Worm (Caenorhabditis elegans) whole organism, L2 larva: ENCODE data around the gene his-72.

Experiments used
- C34F6.9 ChIP-seq: fragments of 150-350 bp; optimal IDR thresholded peaks from 2 replicates; lab custom pipeline; 2014; ENCODE audit warnings: missing biosample characterization, missing genetic modification characterization
- F13H6.1 ChIP-seq: sonication (generic microtip); optimal IDR thresholded peaks from 2 replicates; lab custom pipeline; 2016; ENCODE audit warnings: missing genetic modification characterization, missing compliant biosample characterization
- R02D3.7 ChIP-seq: fragments of 150-350 bp; optimal IDR thresholded peaks from 2 replicates; lab custom pipeline; 2014; ENCODE audit warnings: missing biosample characterization, missing genetic modification characterization
- Y55F3AM.14 ChIP-seq: fragments of 200-800 bp; sonication (Bioruptor generic); optimal IDR thresholded peaks from 2 replicates; lab custom pipeline; 2018; ENCODE audit warnings: mild to moderate bottlenecking, missing genetic modification characterization, missing compliant biosample characterization
- ZK546.5 ChIP-seq: sonication (generic microtip); optimal IDR thresholded peaks from 2 replicates; lab custom pipeline; 2017; ENCODE audit warnings: missing biosample characterization, missing genetic modification characterization
- alr-1 ChIP-seq: fragments of 150-350 bp; optimal IDR thresholded peaks from 2 replicates; lab custom pipeline; 2014; ENCODE audit warnings: missing biosample characterization, missing genetic modification characterization
- aly-2 ChIP-seq: fragments of 150-350 bp; optimal IDR thresholded peaks from 2 replicates; lab custom pipeline; 2014; ENCODE audit warnings: missing biosample characterization, missing genetic modification characterization
- ama-1 ChIP-seq: fragments of 150-350 bp; optimal IDR thresholded peaks from 2 replicates; lab custom pipeline; 2018; ENCODE audit warnings: inconsistent platforms
- blmp-1 ChIP-seq: sonication (generic microtip); optimal IDR thresholded peaks from 2 replicates; lab custom pipeline; 2017; ENCODE audit warnings: missing genetic modification characterization, mild to moderate bottlenecking, missing compliant biosample characterization, antibody characterized with exemption, moderate library complexity; ENCODE audit not compliant: insufficient read depth
- ceh-16 ChIP-seq: fragments of 150-350 bp; optimal IDR thresholded peaks from 2 replicates; lab custom pipeline; 2014; ENCODE audit warnings: missing biosample characterization, missing genetic modification characterization
- ceh-82 ChIP-seq: fragments of 150-350 bp; optimal IDR thresholded peaks from 2 replicates; lab custom pipeline; 2014; ENCODE audit warnings: missing biosample characterization, missing genetic modification characterization
- crh-2 ChIP-seq: sonication (generic microtip); optimal IDR thresholded peaks from 2 replicates; lab custom pipeline; 2017; ENCODE audit warnings: missing biosample characterization, missing genetic modification characterization
- dmd-4 ChIP-seq: sonication (generic microtip); optimal IDR thresholded peaks from 2 replicates; lab custom pipeline; 2017; ENCODE audit warnings: missing biosample characterization, missing genetic modification characterization
- egl-27 ChIP-seq: sonication (generic microtip); optimal IDR thresholded peaks from 3 replicates; lab custom pipeline; 2017; ENCODE audit warnings: missing biosample characterization, missing genetic modification reagents, missing genetic modification characterization
- elt-1 ChIP-seq: fragments of 150-350 bp; optimal IDR thresholded peaks from 2 replicates; lab custom pipeline; 2014; ENCODE audit warnings: missing biosample characterization, missing genetic modification characterization
- elt-3 ChIP-seq: sonication (generic microtip); optimal IDR thresholded peaks from 2 replicates; lab custom pipeline; 2017; ENCODE audit warnings: missing biosample characterization, missing genetic modification characterization
- fos-1 ChIP-seq: fragments of 150-350 bp; optimal IDR thresholded peaks from 2 replicates; lab custom pipeline; 2014; ENCODE audit warnings: missing biosample characterization, missing genetic modification characterization
- gmeb-1 ChIP-seq: fragments of 150-350 bp; optimal IDR thresholded peaks from 2 replicates; lab custom pipeline; 2014; ENCODE audit warnings: missing biosample characterization, missing genetic modification characterization
- lin-11 ChIP-seq: fragments of 150-350 bp; sonication (generic microtip); optimal IDR thresholded peaks from 2 replicates; lab custom pipeline; 2014; ENCODE audit warnings: missing biosample characterization, missing genetic modification characterization, inconsistent platforms, mixed read lengths
- lin-13 ChIP-seq: fragments of 150-350 bp; optimal IDR thresholded peaks from 2 replicates; lab custom pipeline; 2014; ENCODE audit warnings: missing biosample characterization, missing genetic modification reagents, missing genetic modification characterization
- lin-39 ChIP-seq: fragments of 150-350 bp; optimal IDR thresholded peaks from 2 replicates; lab custom pipeline; 2014; ENCODE audit warnings: missing biosample characterization, missing genetic modification reagents, missing genetic modification characterization
- lsy-2 ChIP-seq, 2 experiments: fragments of 150-350 bp in 1 of 2; sonication (generic microtip) in 1 of 2; optimal IDR thresholded peaks; 2 replicates each; lab custom pipeline; 2014 to 2017; ENCODE audit warnings: missing biosample characterization in 2 of 2, missing genetic modification characterization in 2 of 2
- mab-5 ChIP-seq: fragments of 150-350 bp; optimal IDR thresholded peaks from 2 replicates; lab custom pipeline; 2014; ENCODE audit warnings: missing biosample characterization, missing genetic modification characterization
- mbf-1 ChIP-seq: sonication (generic microtip); optimal IDR thresholded peaks from 2 replicates; lab custom pipeline; 2017; ENCODE audit warnings: missing biosample characterization, missing genetic modification characterization
- mdl-1 ChIP-seq, 2 experiments: fragments of 150-350 bp in 1 of 2; sonication (generic microtip) in 1 of 2; optimal IDR thresholded peaks; 2 replicates each; lab custom pipeline; 2017; ENCODE audit warnings: missing biosample characterization in 2 of 2, missing genetic modification characterization in 2 of 2
- nhr-10 ChIP-seq: sonication (generic microtip); optimal IDR thresholded peaks from 2 replicates; lab custom pipeline; 2017; ENCODE audit warnings: missing biosample characterization, missing genetic modification characterization
- nhr-11 ChIP-seq: fragments of 150-350 bp; optimal IDR thresholded peaks from 2 replicates; lab custom pipeline; 2014; ENCODE audit warnings: missing biosample characterization, missing genetic modification characterization
- nhr-12 ChIP-seq: fragments of 150-350 bp; optimal IDR thresholded peaks from 2 replicates; lab custom pipeline; 2014; ENCODE audit warnings: missing biosample characterization, missing genetic modification characterization
- nhr-129 ChIP-seq: fragments of 150-350 bp; optimal IDR thresholded peaks from 2 replicates; lab custom pipeline; 2014; ENCODE audit warnings: missing biosample characterization, missing genetic modification characterization
- nhr-21 ChIP-seq: fragments of 150-350 bp; optimal IDR thresholded peaks from 2 replicates; lab custom pipeline; 2014; ENCODE audit warnings: missing biosample characterization, missing genetic modification characterization
- nhr-23 ChIP-seq: fragments of 150-350 bp; optimal IDR thresholded peaks from 2 replicates; lab custom pipeline; 2014; ENCODE audit warnings: missing biosample characterization, missing genetic modification reagents, missing genetic modification characterization
- nhr-237 ChIP-seq: fragments of 150-350 bp; optimal IDR thresholded peaks from 2 replicates; lab custom pipeline; 2014; ENCODE audit warnings: missing biosample characterization, missing genetic modification characterization
- nhr-25 ChIP-seq: fragments of 150-350 bp; sonication (generic microtip); optimal IDR thresholded peaks from 3 replicates; lab custom pipeline; 2014; ENCODE audit warnings: missing biosample characterization, missing genetic modification characterization
- nhr-6 ChIP-seq: fragments of 150-350 bp; optimal IDR thresholded peaks from 2 replicates; lab custom pipeline; 2014; ENCODE audit warnings: missing biosample characterization, missing genetic modification characterization
- nhr-77 ChIP-seq: fragments of 150-350 bp; optimal IDR thresholded peaks from 2 replicates; lab custom pipeline; 2014; ENCODE audit warnings: missing biosample characterization, missing genetic modification characterization
- peb-1 ChIP-seq: fragments of 150-350 bp; optimal IDR thresholded peaks from 2 replicates; lab custom pipeline; 2014; ENCODE audit warnings: missing biosample characterization, missing genetic modification characterization
- sem-4 ChIP-seq: fragments of 150-350 bp; optimal IDR thresholded peaks from 2 replicates; lab custom pipeline; 2014; ENCODE audit warnings: missing biosample characterization, missing genetic modification reagents, missing genetic modification characterization
- skn-1 ChIP-seq: sonication (generic microtip); optimal IDR thresholded peaks from 2 replicates; lab custom pipeline; 2017; ENCODE audit warnings: missing biosample characterization, missing genetic modification characterization
- sma-3 ChIP-seq: sonication (generic microtip); optimal IDR thresholded peaks from 2 replicates; lab custom pipeline; 2016; ENCODE audit warnings: missing genetic modification reagents, missing genetic modification characterization, missing compliant biosample characterization
- sma-9 ChIP-seq, 2 experiments: fragments of 150-350 bp in 1 of 2; sonication (generic microtip) in 1 of 2; optimal IDR thresholded peaks; 2 replicates each; lab custom pipeline; 2014 to 2016; ENCODE audit warnings: missing genetic modification characterization in 2 of 2, mild to moderate bottlenecking in 1 of 2, missing biosample characterization in 1 of 2, missing compliant biosample characterization in 1 of 2, missing genetic modification reagents in 1 of 2, moderate library complexity in 1 of 2
- snpc-4 ChIP-seq: fragments of 150-350 bp; optimal IDR thresholded peaks from 2 replicates; lab custom pipeline; 2014; ENCODE audit warnings: missing biosample characterization, missing genetic modification characterization
- unc-39 ChIP-seq: fragments of 150-350 bp; optimal IDR thresholded peaks from 2 replicates; lab custom pipeline; 2014; ENCODE audit warnings: missing biosample characterization, missing genetic modification characterization
- unc-55 ChIP-seq: fragments of 150-350 bp; sonication (generic microtip); optimal IDR thresholded peaks from 3 replicates; lab custom pipeline; 2014; ENCODE audit warnings: missing biosample characterization, missing genetic modification reagents, missing genetic modification characterization
- unc-62 ChIP-seq: fragments of 150-350 bp; optimal IDR thresholded peaks from 2 replicates; lab custom pipeline; 2014; ENCODE audit warnings: missing biosample characterization, missing genetic modification reagents, missing genetic modification characterization
- zag-1 ChIP-seq: fragments of 150-350 bp; optimal IDR thresholded peaks from 2 replicates; lab custom pipeline; 2014; ENCODE audit warnings: missing biosample characterization, missing genetic modification characterization
- ztf-1 ChIP-seq: fragments of 200-800 bp; sonication (Bioruptor generic); conservative IDR thresholded peaks from 2 replicates; pipeline ENCODE4 v1.3.6; 2022; ENCODE audit warnings: missing genetic modification characterization, missing compliant biosample characterization
- ztf-11 ChIP-seq: sonication (generic microtip); optimal IDR thresholded peaks from 2 replicates; lab custom pipeline; 2017; ENCODE audit warnings: missing biosample characterization, missing genetic modification characterization
- ztf-4 ChIP-seq: fragments of 150-350 bp; optimal IDR thresholded peaks from 2 replicates; lab custom pipeline; 2014; ENCODE audit warnings: missing biosample characterization, missing genetic modification characterization

Gene his-72

ce11 chrIII:12377198-12377662 lies 8.4 kb upstream of the his-72 start, which contains the start of gene pph-4.2:
Gene pph-4.2 (minus strand): TSS chrIII:12377248.
- TF ChIP-seq ztf-1 (GFP tag; lab: Robert Waterston, UW), result no peak
- no peak for TF ChIP-seq nhr-6 (tag; lab: Kevin White, UChicago)
- peak; percentile 7 for TF ChIP-seq lin-13 (GFP tag; lab: Kevin White, UChicago)
- peak; percentile 92 for TF ChIP-seq gmeb-1
- no peak for TF ChIP-seq mab-5 (tag; lab: Kevin White, UChicago)
- no peak for TF ChIP-seq nhr-129 (tag; lab: Kevin White, UChicago)
- TF ChIP-seq nhr-237 (tag; lab: Kevin White, UChicago), result no peak
- no peak for TF ChIP-seq lin-39 (tag; lab: Kevin White, UChicago)
- TF ChIP-seq unc-62 (GFP tag; lab: Kevin White, UChicago), result no peak
- TF ChIP-seq alr-1, result no peak
- TF ChIP-seq ceh-82 (tag; lab: Kevin White, UChicago), result no peak
- no peak for TF ChIP-seq lin-11
- no peak for TF ChIP-seq unc-39 (tag; lab: Kevin White, UChicago)
- TF ChIP-seq nhr-11 (tag; lab: Kevin White, UChicago), result no peak
- no peak for TF ChIP-seq sma-9 (GFP tag; optimal IDR thresholded peaks at IDR 0.05; lab: Kevin White, UChicago)
- TF ChIP-seq sma-9 (tag; optimal IDR thresholded peaks at IDR 0.05; lab: Kevin White, UChicago), result no peak
- no peak for TF ChIP-seq R02D3.7 (tag; lab: Kevin White, UChicago)
- TF ChIP-seq sma-3 (GFP tag; lab: Kevin White, UChicago), result no peak
- TF ChIP-seq elt-1 (tag; lab: Kevin White, UChicago), result no peak
- no peak for TF ChIP-seq peb-1 (tag; lab: Kevin White, UChicago)
- no peak for TF ChIP-seq nhr-21 (tag; lab: Kevin White, UChicago)
- TF ChIP-seq ztf-4 (tag; lab: Kevin White, UChicago), result no peak
- TF ChIP-seq unc-55 (GFP tag; lab: Kevin White, UChicago), result peak; percentile 76
- no peak for TF ChIP-seq nhr-23 (tag; lab: Kevin White, UChicago)
- no peak for TF ChIP-seq fos-1 (tag; lab: Kevin White, UChicago)
- TF ChIP-seq nhr-77 (tag; lab: Kevin White, UChicago), result no peak
- TF ChIP-seq C34F6.9 (tag; lab: Kevin White, UChicago), result peak; percentile 62
- no peak for TF ChIP-seq skn-1
- TF ChIP-seq ZK546.5 (tag; lab: Kevin White, UChicago), result no peak
- no peak for TF ChIP-seq aly-2 (tag; lab: Kevin White, UChicago)
- no peak for TF ChIP-seq ama-1
- no peak for TF ChIP-seq ztf-11
- TF ChIP-seq snpc-4 (tag; lab: Kevin White, UChicago), result no peak
- no peak for TF ChIP-seq blmp-1 (tag; lab: Kevin White, UChicago)
- TF ChIP-seq nhr-10 (tag; lab: Kevin White, UChicago), result no peak
- TF ChIP-seq mbf-1 (tag; lab: Kevin White, UChicago), result no peak
- TF ChIP-seq Y55F3AM.14, result no peak
- TF ChIP-seq sem-4 (tag; lab: Kevin White, UChicago), result peak; percentile 45
- no peak for TF ChIP-seq elt-3 (tag; lab: Kevin White, UChicago)
- TF ChIP-seq ceh-16 (tag; lab: Kevin White, UChicago), result no peak
- no peak for TF ChIP-seq zag-1 (tag; lab: Kevin White, UChicago)
- no peak for TF ChIP-seq nhr-25 (tag; lab: Kevin White, UChicago)
- peak; percentile 1 for TF ChIP-seq crh-2 (tag; lab: Kevin White, UChicago)
- TF ChIP-seq egl-27 (tag; lab: Kevin White, UChicago), result no peak
- no peak for TF ChIP-seq F13H6.1
- no peak for TF ChIP-seq dmd-4 (tag; lab: Kevin White, UChicago)
- TF ChIP-seq nhr-12 (tag; lab: Kevin White, UChicago), result no peak
- peak in 1 of 2 experiments; percentile 63 for TF ChIP-seq lsy-2 (tag; optimal IDR thresholded peaks at IDR 0.05; lab: Kevin White, UChicago)
- TF ChIP-seq mdl-1 (tag; optimal IDR thresholded peaks at IDR 0.05; lab: Kevin White, UChicago), result no peak
